Fruit fly (Drosophila melanogaster) whole organism, embryonic: ENCODE data around the gene Surf1.

Experiments used
- Atf6 ChIP-seq: fragments of 200-800 bp; sonication (Bioruptor generic); IDR thresholded peaks from 2 replicates; pipeline ENCODE4 v1.3.6; 2022; ENCODE audit warnings: missing biosample characterization, missing genetic modification characterization
- Bteb2 ChIP-seq: fragments of 200-800 bp; sonication (Bioruptor generic); optimal IDR thresholded peaks from 2 replicates; lab custom pipeline; 2016; ENCODE audit warnings: missing biosample characterization, missing genetic modification characterization
- CG10565 ChIP-seq: fragments of 200-800 bp; sonication (Bioruptor generic); optimal IDR thresholded peaks from 3 replicates; lab custom pipeline; 2016; ENCODE audit warnings: missing biosample characterization, mild to moderate bottlenecking, missing genetic modification characterization
- CG10959 ChIP-seq: fragments of 200-800 bp; sonication (Bioruptor generic); IDR thresholded peaks from 2 replicates; pipeline ENCODE4 v1.3.6; 2022; ENCODE audit warnings: missing biosample characterization, missing genetic modification characterization
- CG11504 ChIP-seq: fragments of 200-800 bp; sonication (Bioruptor generic); optimal IDR thresholded peaks from 3 replicates; lab custom pipeline; 2019; ENCODE audit warnings: missing biosample characterization, mild to moderate bottlenecking, missing genetic modification characterization, moderate library complexity
- CG12155 ChIP-seq: fragments of 200-800 bp; sonication (Bioruptor generic); optimal IDR thresholded peaks from 3 replicates; lab custom pipeline; 2016; ENCODE audit warnings: missing biosample characterization, missing genetic modification characterization
- CG12391 ChIP-seq: fragments of 200-800 bp; sonication (Bioruptor generic); optimal IDR thresholded peaks from 3 replicates; lab custom pipeline; 2018; ENCODE audit warnings: missing biosample characterization, mild to moderate bottlenecking, missing genetic modification characterization, moderate library complexity
- CG13123 ChIP-seq: fragments of 200-800 bp; sonication (Bioruptor generic); optimal IDR thresholded peaks from 2 replicates; lab custom pipeline; 2016; ENCODE audit warnings: missing biosample characterization, missing genetic modification characterization
- CG13424 ChIP-seq: fragments of 200-800 bp; sonication (Bioruptor generic); optimal IDR thresholded peaks from 2 replicates; lab custom pipeline; 2019; ENCODE audit warnings: missing biosample characterization, mild to moderate bottlenecking, missing genetic modification characterization, moderate library complexity
- CG14860 ChIP-seq: fragments of 200-800 bp; sonication (Bioruptor generic); IDR thresholded peaks from 3 replicates; pipeline ENCODE4 v1.3.6; 2022; ENCODE audit warnings: missing biosample characterization, missing genetic modification characterization; ENCODE audit not compliant: partially characterized antibody
- CG15601 ChIP-seq: fragments of 200-800 bp; sonication (Bioruptor generic); optimal IDR thresholded peaks from 3 replicates; lab custom pipeline; 2019; ENCODE audit warnings: missing biosample characterization, mild to moderate bottlenecking, missing genetic modification characterization, moderate library complexity
- CG17385 ChIP-seq: fragments of 200-800 bp; sonication (Bioruptor generic); optimal IDR thresholded peaks from 3 replicates; lab custom pipeline; 2018; ENCODE audit warnings: missing biosample characterization, mild to moderate bottlenecking, missing genetic modification characterization
- CG17829 ChIP-seq: fragments of 200-800 bp; optimal IDR thresholded peaks from 2 replicates; lab custom pipeline; 2019; ENCODE audit warnings: missing biosample characterization, mild to moderate bottlenecking, missing genetic modification characterization, moderate library complexity
- CG18262 ChIP-seq: fragments of 200-800 bp; optimal IDR thresholded peaks from 3 replicates; lab custom pipeline; 2019; ENCODE audit warnings: missing biosample characterization, mild to moderate bottlenecking, missing genetic modification characterization, moderate library complexity
- CG2202 ChIP-seq: fragments of 200-800 bp; sonication (Bioruptor generic); optimal IDR thresholded peaks from 2 replicates; lab custom pipeline; 2018; ENCODE audit warnings: missing biosample characterization, mild to moderate bottlenecking, missing genetic modification characterization
- CG2678 ChIP-seq: fragments of 200-800 bp; sonication (Bioruptor generic); optimal IDR thresholded peaks from 3 replicates; lab custom pipeline; 2019; ENCODE audit warnings: missing biosample characterization, mild to moderate bottlenecking, missing genetic modification characterization, moderate library complexity
- CG3281 ChIP-seq: fragments of 200-800 bp; sonication (Bioruptor generic); optimal IDR thresholded peaks from 3 replicates; lab custom pipeline; 2017; ENCODE audit warnings: missing biosample characterization, mild to moderate bottlenecking, missing genetic modification characterization
- CG3847 ChIP-seq: fragments of 200-800 bp; sonication (Bioruptor generic); IDR thresholded peaks from 2 replicates; pipeline ENCODE4 v1.3.6; 2022; ENCODE audit warnings: missing biosample characterization, missing genetic modification characterization
- CG8089 ChIP-seq: fragments of 200-800 bp; sonication (Bioruptor generic); optimal IDR thresholded peaks from 3 replicates; lab custom pipeline; 2016; ENCODE audit warnings: missing biosample characterization, missing genetic modification characterization
- CG8290 ChIP-seq, 3 experiments: fragments of 200-800 bp; sonication (Bioruptor generic); optimal IDR thresholded peaks; 2 replicates each; lab custom pipeline; 2016 to 2019; ENCODE audit warnings: missing biosample characterization in 3 of 3, missing genetic modification characterization in 3 of 3, mild to moderate bottlenecking in 2 of 3, moderate library complexity in 1 of 3
- CG9437 ChIP-seq: fragments of 200-800 bp; sonication (Bioruptor generic); optimal IDR thresholded peaks from 2 replicates; lab custom pipeline; 2018; ENCODE audit warnings: missing biosample characterization, mild to moderate bottlenecking, missing genetic modification characterization
- CG9609 ChIP-seq: fragments of 200-800 bp; sonication (Bioruptor generic); optimal IDR thresholded peaks from 3 replicates; lab custom pipeline; 2016; ENCODE audit warnings: missing biosample characterization, missing genetic modification characterization
- CG9817 ChIP-seq: fragments of 200-800 bp; sonication (Bioruptor generic); optimal IDR thresholded peaks from 2 replicates; lab custom pipeline; 2018; ENCODE audit warnings: missing biosample characterization, mild to moderate bottlenecking, missing genetic modification characterization, moderate library complexity
- D19B ChIP-seq: fragments of 200-800 bp; sonication (Bioruptor generic); optimal IDR thresholded peaks from 2 replicates; lab custom pipeline; 2017; ENCODE audit warnings: missing biosample characterization, mild to moderate bottlenecking, missing genetic modification characterization
- Drgx ChIP-seq: fragments of 200-800 bp; sonication (Bioruptor generic); IDR thresholded peaks from 2 replicates; pipeline ENCODE4 v1.3.6; 2022; ENCODE audit warnings: missing biosample characterization, missing genetic modification characterization
- Hr51 ChIP-seq, 2 experiments: fragments of 200-800 bp; sonication (Bioruptor generic); optimal IDR thresholded peaks; 2 replicates in 1 of 2; 3 replicates in 1 of 2; lab custom pipeline; 2016 to 2018; ENCODE audit warnings: missing biosample characterization in 2 of 2, missing genetic modification characterization in 2 of 2, mild to moderate bottlenecking in 1 of 2, moderate library complexity in 1 of 2
- Kr ChIP-seq: fragments of 200-800 bp; sonication (Bioruptor generic); optimal IDR thresholded peaks from 2 replicates; lab custom pipeline; 2017; ENCODE audit warnings: missing biosample characterization, mild to moderate bottlenecking, missing genetic modification characterization
- Med ChIP-seq: fragments of 200-800 bp; sonication (Bioruptor generic); peaks from one replicate; lab custom pipeline; 2016; ENCODE audit warnings: missing biosample characterization, missing genetic modification characterization, mild to moderate bottlenecking, inconsistent platforms, moderate library complexity
- NfI ChIP-seq: fragments of 200-800 bp; sonication (Bioruptor generic); optimal IDR thresholded peaks from 3 replicates; lab custom pipeline; 2018; ENCODE audit warnings: missing biosample characterization, mild to moderate bottlenecking, missing genetic modification characterization, moderate library complexity
- PHDP ChIP-seq: fragments of 200-800 bp; sonication (Bioruptor generic); optimal IDR thresholded peaks from 3 replicates; lab custom pipeline; 2018; ENCODE audit warnings: missing biosample characterization, mild to moderate bottlenecking, missing genetic modification characterization, moderate library complexity
- az2 ChIP-seq: fragments of 200-800 bp; sonication (Bioruptor generic); optimal IDR thresholded peaks from 3 replicates; lab custom pipeline; 2016; ENCODE audit warnings: missing biosample characterization, missing genetic modification characterization
- cg ChIP-seq: fragments of 200-800 bp; sonication (Bioruptor generic); optimal IDR thresholded peaks from 3 replicates; lab custom pipeline; 2019; ENCODE audit warnings: missing biosample characterization, mild to moderate bottlenecking, missing genetic modification characterization, moderate library complexity
- dmrt99B ChIP-seq: fragments of 200-800 bp; sonication (Bioruptor generic); optimal IDR thresholded peaks from 2 replicates; lab custom pipeline; 2018; ENCODE audit warnings: missing biosample characterization, mild to moderate bottlenecking, missing genetic modification characterization, moderate library complexity
- dpn ChIP-seq, 2 experiments: fragments of 200-800 bp; sonication (Bioruptor generic); optimal IDR thresholded peaks; 3 replicates each; lab custom pipeline; 2016; ENCODE audit warnings: missing biosample characterization in 2 of 2, missing genetic modification characterization in 2 of 2
- eve ChIP-seq, 2 experiments: fragments of >200 bp; optimal IDR thresholded peaks; 2 replicates each; lab custom pipeline; 2017; ENCODE audit warnings: missing biosample characterization in 2 of 2, missing genetic modification characterization in 2 of 2
- gfzf ChIP-seq: fragments of 200-800 bp; sonication (Bioruptor generic); optimal IDR thresholded peaks from 2 replicates; lab custom pipeline; 2016; ENCODE audit warnings: missing biosample characterization, mild to moderate bottlenecking, missing genetic modification characterization, moderate library complexity
- hth ChIP-seq: fragments of >200 bp; optimal IDR thresholded peaks from 2 replicates; lab custom pipeline; 2017; ENCODE audit warnings: inconsistent platforms
- jumu ChIP-seq: fragments of 200-800 bp; sonication (Bioruptor generic); optimal IDR thresholded peaks from 3 replicates; lab custom pipeline; 2016; ENCODE audit warnings: missing biosample characterization, missing genetic modification characterization
- klu ChIP-seq: fragments of 200-800 bp; sonication (Bioruptor generic); IDR thresholded peaks from 2 replicates; pipeline ENCODE4 v1.3.6; 2022; ENCODE audit warnings: missing biosample characterization, missing genetic modification characterization
- lilli ChIP-seq: fragments of 200-800 bp; sonication (Bioruptor generic); optimal IDR thresholded peaks from 3 replicates; lab custom pipeline; 2016; ENCODE audit warnings: missing biosample characterization, missing genetic modification characterization
- mam ChIP-seq: fragments of 200-800 bp; sonication (Bioruptor generic); optimal IDR thresholded peaks from 3 replicates; lab custom pipeline; 2016; ENCODE audit warnings: missing biosample characterization, missing genetic modification characterization
- odd ChIP-seq: fragments of 200-800 bp; sonication (Bioruptor generic); optimal IDR thresholded peaks from 2 replicates; lab custom pipeline; 2017; ENCODE audit warnings: missing biosample characterization, mild to moderate bottlenecking, missing genetic modification characterization
- phol ChIP-seq: fragments of 200-800 bp; sonication (Bioruptor generic); optimal IDR thresholded peaks from 3 replicates; lab custom pipeline; 2018; ENCODE audit warnings: missing biosample characterization, mild to moderate bottlenecking, missing genetic modification characterization, moderate library complexity
- row ChIP-seq: fragments of 200-800 bp; sonication (Bioruptor generic); IDR thresholded peaks from 3 replicates; pipeline ENCODE4 v1.3.6; 2022; ENCODE audit warnings: missing biosample characterization, missing genetic modification characterization
- scrt ChIP-seq: fragments of 200-800 bp; sonication (Bioruptor generic); optimal IDR thresholded peaks from 2 replicates; lab custom pipeline; 2018; ENCODE audit warnings: missing biosample characterization, mild to moderate bottlenecking, missing genetic modification characterization, moderate library complexity
- sens ChIP-seq: fragments of 200-800 bp; sonication (Bioruptor generic); peaks from one replicate; lab custom pipeline; 2016; ENCODE audit warnings: missing biosample characterization, missing genetic modification characterization
- sr ChIP-seq: fragments of 200-800 bp; sonication (Bioruptor generic); IDR thresholded peaks from 3 replicates; pipeline ENCODE4 v1.3.6; 2022; ENCODE audit warnings: missing biosample characterization, missing genetic modification characterization
- tgo ChIP-seq: fragments of 200-800 bp; sonication (Bioruptor generic); IDR thresholded peaks from 3 replicates; pipeline ENCODE4 v1.3.6; 2022; ENCODE audit warnings: missing biosample characterization, missing genetic modification characterization
- unpg ChIP-seq: fragments of 200-800 bp; sonication (Bioruptor generic); optimal IDR thresholded peaks from 3 replicates; lab custom pipeline; 2018; ENCODE audit warnings: missing biosample characterization, mild to moderate bottlenecking, missing genetic modification characterization, moderate library complexity
- vnd ChIP-seq: fragments of 200-800 bp; sonication (Bioruptor generic); IDR thresholded peaks from 3 replicates; pipeline ENCODE4 v1.3.6; 2022; ENCODE audit warnings: missing biosample characterization, missing genetic modification characterization; ENCODE audit not compliant: partially characterized antibody
- z ChIP-seq: fragments of 200-800 bp; sonication (Bioruptor generic); IDR thresholded peaks from 3 replicates; pipeline ENCODE4 v1.3.6; 2022; ENCODE audit warnings: missing biosample characterization, missing genetic modification characterization

Surf1 gene

DNA sequence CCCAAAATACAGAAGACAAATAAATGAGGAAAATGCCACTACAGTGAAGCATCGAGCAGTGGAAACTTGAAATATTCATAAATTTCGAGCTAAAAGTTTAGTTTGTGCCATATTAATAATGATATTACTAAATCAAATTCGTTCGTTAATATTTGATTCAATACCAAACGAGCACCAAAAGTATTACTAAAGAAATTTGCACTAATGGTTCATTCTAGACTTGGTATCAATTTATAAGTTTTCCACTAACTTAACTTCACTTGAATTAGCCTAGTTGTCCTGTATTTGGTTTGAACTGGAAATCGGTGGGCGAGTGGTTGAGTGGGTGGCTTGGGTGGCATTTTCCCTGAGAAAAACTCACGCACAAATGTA is 14.2 kb upstream of the Surf1 start (continued):
- TF ChIP-seq CG8089 (GFP tag; lab: Kevin White, UChicago) (no peak), tgo (GFP tag; lab: Robert Waterston, UW) (no peak), jumu (GFP tag; lab: Kevin White, UChicago) (no peak), CG12391 (tag; lab: Kevin White, UChicago) (peak; percentile 9), CG12155 (no peak), CG9437 (peak; percentile 20), CG13424 (tag; lab: Kevin White, UChicago) (peak; percentile 58), CG17385 (GFP tag; lab: Kevin White, UChicago) (peak; percentile 1), PHDP (tag; lab: Kevin White, UChicago) (peak; percentile 21), row (GFP tag; lab: Robert Waterston, UW) (peak; percentile 39; the same call in 2 of the 3 replicates), gfzf (GFP tag; lab: Kevin White, UChicago) (no peak), mam (GFP tag; lab: Kevin White, UChicago) (peak; percentile 32), sr (GFP tag; lab: Robert Waterston, UW) (peak; percentile 80; the same call in 2 of the 3 replicates), NfI (peak; percentile 13), sens (GFP tag; lab: Kevin White, UChicago) (peak; percentile 59), CG9817 (tag; lab: Kevin White, UChicago) (peak; percentile 41), Atf6 (peak; percentile 22; the same call in 1 of the 2 replicates), CG2678 (tag; lab: Kevin White, UChicago) (peak; percentile 26), Drgx (GFP tag; lab: Robert Waterston, UW) (no peak), dpn (GFP tag; optimal IDR thresholded peaks at IDR 0.05; lab: Kevin White, UChicago) (peak in 1 of 2 experiments; percentile 11), odd (GFP tag; lab: Kevin White, UChicago) (peak; percentile 29), CG11504 (peak; percentile 26), CG3281 (GFP tag; lab: Kevin White, UChicago) (no peak), CG17829 (tag; lab: Kevin White, UChicago) (peak; percentile 4), eve (GFP tag; optimal IDR thresholded peaks at IDR 0.05; lab: Kevin White, UChicago) (peak in 1 of 2 experiments; percentile 27), CG3847 (GFP tag; lab: Robert Waterston, UW) (0 out of 2 replicates have a peak, but pooled peaks have one; percentile 18), Hr51 (GFP tag; optimal IDR thresholded peaks at IDR 0.05; lab: Kevin White, UChicago) (peak in 1 of 2 experiments; percentile 40), vnd (GFP tag; lab: Robert Waterston, UW) (no peak), lilli (GFP tag; lab: Kevin White, UChicago) (peak; percentile 16), klu (GFP tag; lab: Robert Waterston, UW) (no peak), CG8290 (GFP tag; optimal IDR thresholded peaks at IDR 0.05; lab: Kevin White, UChicago) (no peak), CG8290 (tag; optimal IDR thresholded peaks at IDR 0.05; lab: Kevin White, UChicago) (no peak), CG13123 (GFP tag; lab: Kevin White, UChicago) (no peak)

DNA sequence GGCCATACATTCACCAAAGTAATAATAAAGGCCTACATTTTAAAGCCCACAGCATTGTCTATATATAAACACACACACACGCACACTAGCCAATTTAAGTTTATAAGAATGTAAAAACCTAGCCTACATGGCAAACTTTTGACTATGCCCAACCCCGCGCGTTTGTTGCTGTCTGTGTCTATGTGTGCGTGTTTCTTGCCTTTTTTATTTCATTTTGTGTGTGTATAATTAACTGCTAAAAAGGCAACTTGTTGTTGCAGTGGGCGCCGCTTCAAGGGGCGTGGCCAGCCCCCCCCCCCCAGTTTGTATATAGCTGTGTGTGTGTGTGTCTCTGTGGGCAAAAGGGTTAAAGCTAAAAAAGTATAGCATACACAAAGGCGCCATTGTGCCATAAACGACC is 12.8 kb upstream of the Surf1 start:
- TF ChIP-seq CG10959 (GFP tag; lab: Robert Waterston, UW): peak; percentile 20; the same call in 1 of the 2 replicates
- TF ChIP-seq phol (tag; lab: Kevin White, UChicago): no peak
- no peak for TF ChIP-seq dmrt99B
- no peak for TF ChIP-seq dpn (GFP tag; optimal IDR thresholded peaks at IDR 0.05; lab: Kevin White, UChicago)
- no peak for TF ChIP-seq az2
- no peak for TF ChIP-seq hth (lab: Kevin White, UChicago)
- no peak for TF ChIP-seq CG14860 (GFP tag; lab: Robert Waterston, UW)
- no peak for TF ChIP-seq CG18262 (tag; lab: Kevin White, UChicago)
- no peak for TF ChIP-seq NfI
- TF ChIP-seq scrt: peak; percentile 56
- no peak for TF ChIP-seq z
- no peak for TF ChIP-seq CG2202 (tag; lab: Kevin White, UChicago)
- TF ChIP-seq CG15601 (tag; lab: Kevin White, UChicago): no peak
- TF ChIP-seq Med (GFP tag; lab: Kevin White, UChicago): peak; percentile 59
- TF ChIP-seq cg (GFP tag; lab: Kevin White, UChicago): peak; percentile 17
- TF ChIP-seq Bteb2 (GFP tag; lab: Kevin White, UChicago): no peak
- TF ChIP-seq Kr: peak; percentile 36
- no peak for TF ChIP-seq CG10565
- no peak for TF ChIP-seq CG9609 (GFP tag; lab: Kevin White, UChicago)
- TF ChIP-seq D19B (GFP tag; lab: Kevin White, UChicago): no peak
- no peak for TF ChIP-seq unpg (GFP tag; lab: Kevin White, UChicago)
